Fruit fly (Drosophila melanogaster): Measurements from ENCODE around the gene Fie.

DNA sequence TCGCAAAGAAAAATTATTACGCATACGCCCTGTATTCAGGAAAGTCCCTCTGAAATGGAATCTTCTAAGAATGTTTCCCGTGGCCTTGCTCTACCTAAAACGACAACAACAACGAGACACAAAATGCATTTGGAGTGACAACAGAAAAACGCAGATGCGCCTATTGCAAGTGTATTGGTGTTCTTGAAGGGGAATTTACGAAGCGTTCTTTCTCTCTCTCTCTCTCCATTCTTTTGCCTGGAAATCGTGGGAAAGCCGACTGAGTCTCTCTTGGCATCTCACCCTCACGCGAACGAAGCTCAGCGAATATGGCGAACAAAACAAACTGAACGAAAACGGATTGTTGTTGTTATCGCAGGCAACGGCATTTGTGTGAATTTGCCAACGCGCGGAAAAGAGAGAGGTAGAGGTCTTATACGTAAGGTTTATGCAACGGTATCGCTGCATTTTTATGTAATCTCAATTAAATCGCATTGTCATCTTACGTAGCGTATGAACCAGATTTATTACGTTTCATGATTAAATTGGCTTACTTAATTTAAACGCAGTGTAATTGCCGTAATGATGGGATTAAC, 33.9 kb downstream of the Fie start:
- TF ChIP-seq CG8478 (optimal IDR thresholded peaks at IDR 0.05) (no peak), usp (GFP tag; optimal IDR thresholded peaks at IDR 0.05) (no peak), Dll (optimal IDR thresholded peaks at IDR 0.05) (no peak), pan (optimal IDR thresholded peaks at IDR 0.05) (peak; percentile 8), psq (optimal IDR thresholded peaks at IDR 0.05) (no peak), EcR (GFP tag; optimal IDR thresholded peaks at IDR 0.05) (no peak)

Data from whole organism.